Fruit fly (Drosophila melanogaster) whole organism, embryonic: ENCODE results near the gene CG33795.

ENCODE experiments used
- Antp ChIP-seq: fragments of 200-800 bp; sonication (Bioruptor generic); optimal IDR thresholded peaks from 3 replicates; lab custom pipeline; 2016; ENCODE audit warnings: missing biosample characterization, missing genetic modification characterization
- Atf6 ChIP-seq: fragments of 200-800 bp; sonication (Bioruptor generic); IDR thresholded peaks from 2 replicates; pipeline ENCODE4 v1.3.6; 2022; ENCODE audit warnings: missing biosample characterization, missing genetic modification characterization
- CG10543 ChIP-seq: fragments of 200-800 bp; sonication (Bioruptor generic); optimal IDR thresholded peaks from 3 replicates; lab custom pipeline; 2017; ENCODE audit warnings: missing biosample characterization, mild to moderate bottlenecking, missing genetic modification characterization, moderate library complexity
- CG10565 ChIP-seq: fragments of 200-800 bp; sonication (Bioruptor generic); optimal IDR thresholded peaks from 3 replicates; lab custom pipeline; 2016; ENCODE audit warnings: missing biosample characterization, mild to moderate bottlenecking, missing genetic modification characterization
- CG11093 ChIP-seq: fragments of 200-800 bp; sonication (Bioruptor generic); IDR thresholded peaks from 3 replicates; pipeline ENCODE4 v1.3.6; 2022; ENCODE audit warnings: missing biosample characterization, missing genetic modification characterization
- CG1233 ChIP-seq: fragments of 200-800 bp; sonication (Bioruptor generic); optimal IDR thresholded peaks from 4 replicates; lab custom pipeline; 2018; ENCODE audit warnings: missing biosample characterization, mild to moderate bottlenecking, missing genetic modification characterization
- CG13296 ChIP-seq: fragments of 200-800 bp; sonication (Bioruptor generic); optimal IDR thresholded peaks from 3 replicates; lab custom pipeline; 2018; ENCODE audit warnings: missing biosample characterization, mild to moderate bottlenecking, missing genetic modification characterization
- CG14441 ChIP-seq: fragments of 200-800 bp; sonication (Bioruptor generic); IDR thresholded peaks from 2 replicates; pipeline ENCODE4 v1.3.6; 2022; ENCODE audit warnings: missing biosample characterization, missing genetic modification characterization
- CG14710 ChIP-seq: fragments of 200-800 bp; sonication (Bioruptor generic); optimal IDR thresholded peaks from 3 replicates; lab custom pipeline; 2019; ENCODE audit warnings: missing biosample characterization, mild to moderate bottlenecking, missing genetic modification characterization, moderate library complexity
- CG15479 ChIP-seq: fragments of 200-800 bp; sonication (Bioruptor generic); optimal IDR thresholded peaks from 3 replicates; lab custom pipeline; 2019; ENCODE audit warnings: missing biosample characterization, mild to moderate bottlenecking, missing genetic modification characterization, moderate library complexity
- CG15696 ChIP-seq: fragments of 200-800 bp; sonication (Bioruptor generic); optimal IDR thresholded peaks from 2 replicates; lab custom pipeline; 2019; ENCODE audit warnings: missing biosample characterization, mild to moderate bottlenecking, missing genetic modification characterization, moderate library complexity
- CG16815 ChIP-seq: fragments of 200-800 bp; sonication (Bioruptor generic); optimal IDR thresholded peaks from 3 replicates; lab custom pipeline; 2017; ENCODE audit warnings: missing biosample characterization, mild to moderate bottlenecking, missing genetic modification characterization
- CG17359 ChIP-seq: fragments of 200-800 bp; sonication (Bioruptor generic); optimal IDR thresholded peaks from 3 replicates; lab custom pipeline; 2018; ENCODE audit warnings: missing biosample characterization, mild to moderate bottlenecking, missing genetic modification characterization, moderate library complexity
- CG17802 ChIP-seq: fragments of 200-800 bp; sonication (Bioruptor generic); optimal IDR thresholded peaks from 2 replicates; lab custom pipeline; 2018; ENCODE audit warnings: missing biosample characterization, mild to moderate bottlenecking, missing genetic modification characterization, moderate library complexity
- CG1792 ChIP-seq: fragments of 200-800 bp; sonication (Bioruptor generic); optimal IDR thresholded peaks from 2 replicates; lab custom pipeline; 2016; ENCODE audit warnings: missing biosample characterization, missing genetic modification characterization
- CG1832 ChIP-seq: fragments of 200-800 bp; sonication (Bioruptor generic); optimal IDR thresholded peaks from 2 replicates; lab custom pipeline; 2017; ENCODE audit warnings: missing biosample characterization, mild to moderate bottlenecking, missing genetic modification characterization, inconsistent platforms
- CG31441 ChIP-seq: fragments of 200-800 bp; sonication (Bioruptor generic); IDR thresholded peaks from 2 replicates; pipeline ENCODE4 v1.3.6; 2022; ENCODE audit warnings: missing biosample characterization, missing genetic modification characterization
- CG33213 ChIP-seq: fragments of 200-800 bp; sonication (Bioruptor generic); optimal IDR thresholded peaks from 3 replicates; lab custom pipeline; 2016; ENCODE audit warnings: missing biosample characterization, missing genetic modification characterization
- CG3838 ChIP-seq: fragments of 200-800 bp; sonication (Bioruptor generic); optimal IDR thresholded peaks from 3 replicates; lab custom pipeline; 2016; ENCODE audit warnings: missing biosample characterization, missing genetic modification characterization
- CG6683 ChIP-seq: fragments of 200-800 bp; sonication (Bioruptor generic); optimal IDR thresholded peaks from 2 replicates; lab custom pipeline; 2017; ENCODE audit warnings: missing biosample characterization, mild to moderate bottlenecking, missing genetic modification characterization, missing genetic modification reagents
- CG6813 ChIP-seq: fragments of 200-800 bp; sonication (Bioruptor generic); optimal IDR thresholded peaks from 2 replicates; lab custom pipeline; 2017; ENCODE audit warnings: missing biosample characterization, missing genetic modification characterization, mild to moderate bottlenecking, moderate library complexity, missing genetic modification reagents
- CG7745 ChIP-seq: fragments of 200-800 bp; sonication (Bioruptor generic); optimal IDR thresholded peaks from 2 replicates; lab custom pipeline; 2018; ENCODE audit warnings: missing biosample characterization, mild to moderate bottlenecking, missing genetic modification characterization, moderate library complexity
- CG7963 ChIP-seq: fragments of 200-800 bp; sonication (Bioruptor generic); IDR thresholded peaks from 3 replicates; pipeline ENCODE4 v1.3.6; 2022; ENCODE audit warnings: missing biosample characterization, missing genetic modification characterization; ENCODE audit not compliant: partially characterized antibody
- CG8359 ChIP-seq: fragments of 200-800 bp; sonication (Bioruptor generic); optimal IDR thresholded peaks from 2 replicates; lab custom pipeline; 2017; ENCODE audit warnings: missing biosample characterization, mild to moderate bottlenecking, missing genetic modification characterization, borderline replicate concordance
- Dfd ChIP-seq, 2 experiments: fragments of >200 bp; optimal IDR thresholded peaks; 2 replicates each; lab custom pipeline; 2017; ENCODE audit warnings: missing biosample characterization in 2 of 2, missing genetic modification characterization in 2 of 2
- Elba2 ChIP-seq: fragments of 200-800 bp; sonication (Bioruptor generic); optimal IDR thresholded peaks from 3 replicates; lab custom pipeline; 2016; ENCODE audit warnings: missing biosample characterization, missing genetic modification characterization
- GATAe ChIP-seq: fragments of 200-800 bp; sonication (Bioruptor generic); conservative IDR thresholded peaks from 2 replicates; pipeline ENCODE4 v1.3.6; 2022; ENCODE audit warnings: missing biosample characterization, missing genetic modification characterization
- Hand ChIP-seq: fragments of 200-800 bp; sonication (Bioruptor generic); optimal IDR thresholded peaks from 2 replicates; lab custom pipeline; 2017; ENCODE audit warnings: mild to moderate bottlenecking, missing biosample characterization, missing genetic modification reagents, missing genetic modification characterization
- MBD-R2 ChIP-seq: fragments of 200-800 bp; sonication (Bioruptor generic); IDR thresholded peaks from 2 replicates; pipeline ENCODE4 v1.3.6; 2022; ENCODE audit warnings: missing biosample characterization, missing genetic modification characterization
- Med ChIP-seq: fragments of 200-800 bp; sonication (Bioruptor generic); peaks from one replicate; lab custom pipeline; 2016; ENCODE audit warnings: missing biosample characterization, missing genetic modification characterization, mild to moderate bottlenecking, inconsistent platforms, moderate library complexity
- Mes4 ChIP-seq: fragments of 200-800 bp; sonication (Bioruptor generic); optimal IDR thresholded peaks from 2 replicates; lab custom pipeline; 2016; ENCODE audit warnings: missing biosample characterization, missing genetic modification characterization
- NC2β ChIP-seq: fragments of 200-800 bp; sonication (Bioruptor generic); optimal IDR thresholded peaks from 2 replicates; lab custom pipeline; 2016; ENCODE audit warnings: missing biosample characterization, missing genetic modification characterization
- Sin3A ChIP-seq: fragments of >200 bp; optimal IDR thresholded peaks from 2 replicates; lab custom pipeline; 2018
- ash1 ChIP-seq: fragments of 200-800 bp; sonication (Bioruptor generic); optimal IDR thresholded peaks from 2 replicates; lab custom pipeline; 2018; ENCODE audit warnings: missing biosample characterization, mild to moderate bottlenecking, missing genetic modification characterization
- btn ChIP-seq: fragments of 200-800 bp; sonication (Bioruptor generic); optimal IDR thresholded peaks from 2 replicates; lab custom pipeline; 2016; ENCODE audit warnings: missing biosample characterization, missing genetic modification characterization
- cg ChIP-seq: fragments of 200-800 bp; sonication (Bioruptor generic); optimal IDR thresholded peaks from 3 replicates; lab custom pipeline; 2019; ENCODE audit warnings: missing biosample characterization, mild to moderate bottlenecking, missing genetic modification characterization, moderate library complexity
- chm ChIP-seq: fragments of 200-800 bp; sonication (Bioruptor generic); IDR thresholded peaks from 2 replicates; pipeline ENCODE4 v1.3.6; 2022; ENCODE audit warnings: missing biosample characterization, missing genetic modification characterization
- da ChIP-seq: fragments of 200-800 bp; sonication (Bioruptor generic); optimal IDR thresholded peaks from 2 replicates; lab custom pipeline; 2016; ENCODE audit warnings: missing biosample characterization, missing genetic modification characterization
- dm ChIP-seq: fragments of 200-800 bp; sonication (Bioruptor generic); optimal IDR thresholded peaks from 3 replicates; lab custom pipeline; 2016; ENCODE audit warnings: missing biosample characterization, missing genetic modification characterization
- ftz-f1 ChIP-seq: fragments of 200-800 bp; sonication (Bioruptor generic); optimal IDR thresholded peaks from 2 replicates; lab custom pipeline; 2016; ENCODE audit warnings: missing biosample characterization, missing genetic modification characterization
- hkb ChIP-seq, 2 experiments: fragments of 200-800 bp in 1 of 2; fragments of >200 bp in 1 of 2; sonication (Bioruptor generic) in 1 of 2; IDR thresholded peaks in 1 of 2; optimal IDR thresholded peaks in 1 of 2; 2 replicates each; pipeline versions ENCODE4 v1.3.6 to Lab custom; 2017 to 2022; ENCODE audit warnings: missing biosample characterization in 1 of 2, missing genetic modification characterization in 1 of 2
- inv ChIP-seq: fragments of 200-800 bp; sonication (Bioruptor generic); IDR thresholded peaks from 2 replicates; pipeline ENCODE4 v1.3.6; 2022; ENCODE audit warnings: missing biosample characterization, missing genetic modification characterization; ENCODE audit not compliant: partially characterized antibody
- knrl ChIP-seq: fragments of 200-800 bp; sonication (Bioruptor generic); IDR thresholded peaks from 3 replicates; pipeline ENCODE4 v1.3.6; 2022; ENCODE audit warnings: missing biosample characterization, missing genetic modification characterization; ENCODE audit not compliant: partially characterized antibody
- otp ChIP-seq: fragments of 200-800 bp; sonication (Bioruptor generic); IDR thresholded peaks from 3 replicates; pipeline ENCODE4, ENCODE4 v1.3.6; 2022; ENCODE audit warnings: missing biosample characterization, missing genetic modification characterization
- pfk ChIP-seq: fragments of 200-800 bp; sonication (Bioruptor generic); optimal IDR thresholded peaks from 2 replicates; lab custom pipeline; 2018; ENCODE audit warnings: missing biosample characterization, mild to moderate bottlenecking, missing genetic modification characterization, moderate library complexity
- sna ChIP-seq: fragments of 200-800 bp; sonication (Bioruptor generic); IDR thresholded peaks from 2 replicates; pipeline ENCODE4 v1.3.6; 2022; ENCODE audit warnings: missing biosample characterization, missing genetic modification characterization; ENCODE audit not compliant: partially characterized antibody
- ssp ChIP-seq: fragments of 200-800 bp; sonication (Bioruptor generic); IDR thresholded peaks from 2 replicates; pipeline ENCODE4 v1.3.6; 2022; ENCODE audit warnings: missing biosample characterization, missing genetic modification characterization

CG33795 gene

DNA sequence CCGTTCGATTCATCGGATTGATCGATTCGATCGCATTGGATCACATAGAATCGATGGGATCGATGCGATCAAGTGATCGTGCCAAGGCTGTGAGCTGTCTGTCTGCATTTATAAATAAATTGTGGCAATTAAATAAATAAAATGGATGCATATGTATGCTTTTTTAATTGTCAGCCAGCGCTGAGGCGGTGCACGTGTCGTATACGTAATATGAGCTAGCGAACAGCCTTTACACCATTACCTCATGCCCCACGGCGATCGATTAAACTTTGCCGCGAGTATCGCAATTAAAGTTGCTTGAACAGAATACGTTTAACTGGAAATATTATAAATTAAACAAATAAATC is 4.2 kb downstream of the CG33795 start:
- TF ChIP-seq Atf6 (GFP tag; lab: Robert Waterston, UW) = no peak
- TF ChIP-seq Med = peak; percentile 15
- no peak for TF ChIP-seq MBD-R2
- 0 out of 3 replicates have a peak, but pooled peaks have one; percentile 11 for TF ChIP-seq CG7963 (GFP tag; lab: Robert Waterston, UW)

DNA sequence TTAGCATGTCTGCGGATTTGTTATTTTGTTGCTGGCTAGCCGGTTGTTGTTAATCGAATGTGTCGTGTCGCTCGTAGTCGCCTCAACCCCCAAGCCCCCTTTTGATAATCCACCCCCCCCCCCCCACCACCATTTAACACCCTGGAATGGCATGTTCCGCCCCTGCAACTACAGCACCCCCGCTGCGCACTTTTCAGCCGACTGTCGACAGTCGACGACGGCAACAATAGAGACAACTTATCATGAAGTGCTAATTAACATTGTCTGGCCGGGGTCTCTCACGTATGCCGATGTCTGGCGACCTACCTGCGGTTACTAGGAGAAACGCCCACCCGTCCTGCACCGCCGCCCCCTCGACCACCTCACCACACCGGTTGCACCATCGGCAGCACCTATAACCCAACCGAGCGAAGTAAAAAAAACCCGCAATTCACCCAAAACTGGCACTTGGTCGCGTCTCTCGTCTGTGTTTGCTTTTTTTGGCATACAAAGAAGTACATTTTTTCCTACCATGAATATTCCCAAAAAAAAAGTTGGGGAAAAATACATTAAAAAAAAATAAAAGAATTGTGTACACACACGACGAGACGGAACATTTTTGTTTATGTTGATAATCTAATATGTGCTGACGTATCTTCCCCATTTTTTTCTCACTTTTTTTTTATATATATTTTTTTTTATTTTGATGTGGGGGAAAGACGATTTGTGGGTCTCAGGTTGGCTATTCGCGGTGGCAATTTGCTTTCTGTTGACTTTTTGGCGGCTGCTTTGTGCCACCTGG is 4.8 kb downstream of the CG33795 start:
- TF ChIP-seq ftz-f1 (GFP tag; lab: Kevin White, UChicago) = no peak
- no peak for TF ChIP-seq da
- no peak for TF ChIP-seq CG16815 (GFP tag; lab: Kevin White, UChicago)
- no peak for TF ChIP-seq chm
- no peak for TF ChIP-seq CG8359
- TF ChIP-seq CG6683 = no peak
- no peak for TF ChIP-seq btn (GFP tag; lab: Kevin White, UChicago)
- TF ChIP-seq CG10543 = peak; percentile 54
- TF ChIP-seq GATAe (GFP tag; lab: Robert Waterston, UW) = no peak
- TF ChIP-seq dm = no peak
- TF ChIP-seq NC2β (GFP tag; lab: Kevin White, UChicago) = no peak
- no peak for TF ChIP-seq CG14441 (GFP tag; lab: Robert Waterston, UW)
- TF ChIP-seq CG14710 = no peak
- no peak for TF ChIP-seq CG31441
- no peak for TF ChIP-seq CG3838 (GFP tag; lab: Kevin White, UChicago)
- TF ChIP-seq otp = peak; percentile 62; the same call in 2 of the 3 replicates
- TF ChIP-seq Sin3A = no peak
- peak; percentile 67 for TF ChIP-seq Med
- TF ChIP-seq CG6813 (GFP tag; lab: Kevin White, UChicago) = peak; percentile 2
- TF ChIP-seq inv (GFP tag; lab: Robert Waterston, UW) = no peak
- no peak for TF ChIP-seq Elba2 (GFP tag; lab: Kevin White, UChicago)
- TF ChIP-seq CG15479 (GFP tag; lab: Kevin White, UChicago) = no peak
- no peak for TF ChIP-seq CG17802 (tag; lab: Kevin White, UChicago)
- TF ChIP-seq knrl (GFP tag; lab: Robert Waterston, UW) = no peak
- TF ChIP-seq Antp (GFP tag; lab: Kevin White, UChicago) = no peak
- TF ChIP-seq CG33213 (GFP tag; lab: Kevin White, UChicago) = no peak
- no peak for TF ChIP-seq hkb (optimal IDR thresholded peaks at IDR 0.05; lab: Kevin White, UChicago)
- TF ChIP-seq hkb (GFP tag; IDR thresholded peaks at IDR 0.05; lab: Robert Waterston, UW) = no peak
- peak; percentile 31 for TF ChIP-seq CG17359
- TF ChIP-seq CG1832 (GFP tag; lab: Kevin White, UChicago) = no peak
- TF ChIP-seq CG7745 (tag; lab: Kevin White, UChicago) = no peak
- no peak for TF ChIP-seq ssp (GFP tag; lab: Robert Waterston, UW)
- 0 out of 2 replicates have a peak, but pooled peaks have one; percentile 37 for TF ChIP-seq sna (GFP tag; lab: Robert Waterston, UW)
- no peak for TF ChIP-seq pfk (GFP tag; lab: Kevin White, UChicago)
- no peak for TF ChIP-seq CG11093
- TF ChIP-seq CG10565 (GFP tag; lab: Kevin White, UChicago) = no peak
- TF ChIP-seq Mes4 (GFP tag; lab: Kevin White, UChicago) = no peak
- TF ChIP-seq CG15696 = no peak
- no peak for TF ChIP-seq CG13296
- no peak for TF ChIP-seq CG1233 (GFP tag; lab: Kevin White, UChicago)
- no peak for TF ChIP-seq Hand
- no peak for TF ChIP-seq cg
- TF ChIP-seq Dfd (GFP tag; optimal IDR thresholded peaks at IDR 0.05; lab: Kevin White, UChicago) = no peak
- no peak for TF ChIP-seq ash1 (GFP tag; lab: Kevin White, UChicago)
- no peak for TF ChIP-seq CG1792 (GFP tag; lab: Kevin White, UChicago)
